Worm (Caenorhabditis elegans) whole organism, L1 larva: ENCODE data around the gene Y49E10.18.
A peak's percentile ranks its signal among the peaks of the same experiment; 100 is the strongest.

ENCODE experiments used
- C04F5.9 ChIP-seq: sonication (generic microtip); optimal IDR thresholded peaks from 2 replicates; lab custom pipeline; 2016; ENCODE audit warnings: missing genetic modification characterization, missing compliant biosample characterization
- F16B12.6 ChIP-seq: fragments of 150-350 bp; optimal IDR thresholded peaks from 2 replicates; lab custom pipeline; 2014; ENCODE audit warnings: missing biosample characterization, missing genetic modification characterization
- aha-1 ChIP-seq: fragments of 150-350 bp; optimal IDR thresholded peaks from 2 replicates; lab custom pipeline; 2014; ENCODE audit warnings: missing biosample characterization, missing genetic modification characterization
- aly-2 ChIP-seq: fragments of 150-350 bp; optimal IDR thresholded peaks from 2 replicates; lab custom pipeline; 2014; ENCODE audit warnings: missing biosample characterization, missing genetic modification characterization
- ceh-8 ChIP-seq: fragments of 200-800 bp; sonication (Bioruptor generic); optimal IDR thresholded peaks from 2 replicates; lab custom pipeline; 2018; ENCODE audit warnings: mild to moderate bottlenecking, missing genetic modification characterization, moderate library complexity, missing compliant biosample characterization
- ceh-88 ChIP-seq: fragments of 200-800 bp; sonication (Bioruptor generic); IDR thresholded peaks from 2 replicates; pipeline ENCODE4 v1.3.6; 2022; ENCODE audit warnings: missing genetic modification characterization, missing compliant biosample characterization
- efl-1 ChIP-seq, 4 experiments: fragments of 150-350 bp; optimal IDR thresholded peaks in 3 of 4; peaks in 1 of 4; 1 replicate in 1 of 4; 2 replicates in 3 of 4; lab custom pipeline; 2014; ENCODE audit warnings: missing biosample characterization in 2 of 4, missing genetic modification characterization in 2 of 4, missing genetic modification reagents in 2 of 4
- elt-2 ChIP-seq: sonication (generic microtip); optimal IDR thresholded peaks from 2 replicates; lab custom pipeline; 2016; ENCODE audit warnings: missing genetic modification characterization, mild to moderate bottlenecking, inconsistent platforms, missing compliant biosample characterization, missing genetic modification reagents
- elt-3 ChIP-seq, 6 experiments: fragments of 150-350 bp in 1 of 6; sonication (generic microtip); optimal IDR thresholded peaks; 2 replicates each; lab custom pipeline; 2017 to 2018; ENCODE audit warnings: missing biosample characterization in 6 of 6, missing genetic modification characterization in 6 of 6, inconsistent platforms in 1 of 6
- ets-5 ChIP-seq: fragments of 200-800 bp; sonication (Bioruptor generic); IDR thresholded peaks from 2 replicates; pipeline ENCODE4 v1.3.6; 2022; ENCODE audit warnings: missing genetic modification characterization, missing compliant biosample characterization
- fkh-10 ChIP-seq: sonication (generic microtip); optimal IDR thresholded peaks from 2 replicates; lab custom pipeline; 2017; ENCODE audit warnings: missing biosample characterization, missing genetic modification reagents, missing genetic modification characterization
- fkh-4 ChIP-seq: sonication (generic microtip); optimal IDR thresholded peaks from 2 replicates; lab custom pipeline; 2016; ENCODE audit warnings: missing compliant biosample characterization, missing genetic modification characterization, borderline replicate concordance
- fkh-8 ChIP-seq: sonication (generic microtip); optimal IDR thresholded peaks from 2 replicates; lab custom pipeline; 2016; ENCODE audit warnings: mild to moderate bottlenecking, missing genetic modification characterization, missing compliant biosample characterization
- hlh-17 ChIP-seq: fragments of 200-800 bp; sonication (Bioruptor generic); optimal IDR thresholded peaks from 2 replicates; lab custom pipeline; 2018; ENCODE audit warnings: missing genetic modification characterization, mild to moderate bottlenecking, missing compliant biosample characterization, moderate library complexity, borderline replicate concordance
- isw-1 ChIP-seq: fragments of 200-800 bp; sonication (Bioruptor generic); IDR thresholded peaks from 2 replicates; pipeline ENCODE4 v1.3.6; 2022; ENCODE audit warnings: missing genetic modification characterization, missing compliant biosample characterization
- lin-13 ChIP-seq: fragments of 150-350 bp; optimal IDR thresholded peaks from 2 replicates; lab custom pipeline; 2014; ENCODE audit warnings: missing biosample characterization, missing genetic modification reagents, missing genetic modification characterization
- lin-14 ChIP-seq: fragments of 200-800 bp; sonication (Bioruptor generic); optimal IDR thresholded peaks from 2 replicates; lab custom pipeline; 2018; ENCODE audit warnings: mild to moderate bottlenecking, missing genetic modification characterization, moderate library complexity, missing compliant biosample characterization
- lin-15B ChIP-seq: fragments of 150-350 bp; sonication (generic microtip); optimal IDR thresholded peaks from 3 replicates; lab custom pipeline; 2014; ENCODE audit warnings: missing biosample characterization, missing genetic modification characterization
- lin-35 ChIP-seq, 2 experiments: fragments of 150-350 bp; optimal IDR thresholded peaks; 2 replicates each; lab custom pipeline; 2014; ENCODE audit warnings: missing biosample characterization in 2 of 2, missing genetic modification characterization in 2 of 2, missing genetic modification reagents in 2 of 2
- lsy-2 ChIP-seq, 2 experiments: fragments of 150-350 bp; optimal IDR thresholded peaks; 2 replicates each; lab custom pipeline; 2014; ENCODE audit warnings: missing biosample characterization in 2 of 2, missing genetic modification characterization in 2 of 2
- mab-9 ChIP-seq: fragments of 200-800 bp; sonication (Bioruptor generic); IDR thresholded peaks from 2 replicates; pipeline ENCODE4 v1.3.6; 2022; ENCODE audit warnings: missing genetic modification reagents, missing genetic modification characterization, missing compliant biosample characterization
- mep-1 ChIP-seq: fragments of 150-350 bp; optimal IDR thresholded peaks from 2 replicates; lab custom pipeline; 2014; ENCODE audit warnings: missing biosample characterization, missing genetic modification characterization
- nhr-19 ChIP-seq: fragments of 200-800 bp; sonication (Bioruptor generic); conservative IDR thresholded peaks from 2 replicates; pipeline ENCODE4 v1.3.6; 2022; ENCODE audit warnings: missing genetic modification characterization, missing compliant biosample characterization
- nhr-20 ChIP-seq: sonication (generic microtip); optimal IDR thresholded peaks from 2 replicates; lab custom pipeline; 2016; ENCODE audit warnings: mild to moderate bottlenecking, missing genetic modification characterization, missing compliant biosample characterization
- nhr-47 ChIP-seq: sonication (generic microtip); optimal IDR thresholded peaks from 2 replicates; lab custom pipeline; 2016; ENCODE audit warnings: mild to moderate bottlenecking, missing genetic modification characterization, moderate library complexity, missing compliant biosample characterization
- nhr-71 ChIP-seq: sonication (generic microtip); optimal IDR thresholded peaks from 2 replicates; lab custom pipeline; 2016; ENCODE audit warnings: mild to moderate bottlenecking, missing genetic modification characterization, moderate library complexity, missing compliant biosample characterization
- nhr-85 ChIP-seq: sonication (generic microtip); peaks from one replicate; lab custom pipeline; 2016; ENCODE audit warnings: missing genetic modification characterization, inconsistent platforms, missing compliant biosample characterization
- nhr-90 ChIP-seq: sonication (generic microtip); optimal IDR thresholded peaks from 2 replicates; lab custom pipeline; 2016; ENCODE audit warnings: mild to moderate bottlenecking, missing genetic modification characterization, missing compliant biosample characterization; ENCODE audit not compliant: poor library complexity
- snpc-4 ChIP-seq: fragments of 150-350 bp; optimal IDR thresholded peaks from 2 replicates; lab custom pipeline; 2014; ENCODE audit warnings: missing biosample characterization, missing genetic modification characterization
- snu-23 ChIP-seq: sonication (generic microtip); optimal IDR thresholded peaks from 2 replicates; lab custom pipeline; 2016; ENCODE audit warnings: missing genetic modification characterization, missing compliant biosample characterization
- sup-37 ChIP-seq: fragments of 200-800 bp; sonication (Bioruptor generic); optimal IDR thresholded peaks from 2 replicates; lab custom pipeline; 2018; ENCODE audit warnings: mild to moderate bottlenecking, missing genetic modification characterization, missing compliant biosample characterization
- tbx-2 ChIP-seq: sonication (generic microtip); optimal IDR thresholded peaks from 2 replicates; lab custom pipeline; 2016; ENCODE audit warnings: missing genetic modification characterization, missing compliant biosample characterization
- unc-30 ChIP-seq: sonication (generic microtip); optimal IDR thresholded peaks from 2 replicates; lab custom pipeline; 2017; ENCODE audit warnings: missing biosample characterization, missing genetic modification characterization
- unc-86 ChIP-seq: sonication (generic microtip); optimal IDR thresholded peaks from 2 replicates; lab custom pipeline; 2016; ENCODE audit warnings: missing genetic modification characterization, missing compliant biosample characterization
- unc-98 ChIP-seq: fragments of 200-800 bp; sonication (Bioruptor generic); IDR thresholded peaks from 2 replicates; pipeline ENCODE4 v1.3.6; 2022; ENCODE audit warnings: missing genetic modification characterization, missing compliant biosample characterization
- vab-15 ChIP-seq: sonication (generic microtip); optimal IDR thresholded peaks from 2 replicates; lab custom pipeline; 2017; ENCODE audit warnings: missing genotype, mild to moderate bottlenecking, missing genetic modification characterization, missing compliant biosample characterization
- zip-4 ChIP-seq: fragments of 200-800 bp; sonication (Bioruptor generic); optimal IDR thresholded peaks from 2 replicates; lab custom pipeline; 2018; ENCODE audit warnings: mild to moderate bottlenecking, missing genetic modification characterization, moderate library complexity, missing compliant biosample characterization
- ztf-11 ChIP-seq, 2 experiments: sonication (generic microtip); optimal IDR thresholded peaks; 2 replicates each; lab custom pipeline; 2016 to 2017; ENCODE audit warnings: missing genetic modification characterization in 2 of 2, missing biosample characterization in 1 of 2, missing compliant biosample characterization in 1 of 2

The Y49E10.18 gene

ce11 chrIII:12445223-12445622 lies 683 bp downstream of the Y49E10.18 start:
- TF ChIP-seq elt-2 (tag; lab: Kevin White, UChicago) (peak; percentile 90), lin-14 (GFP tag; lab: Kevin White, UChicago) (no peak), isw-1 (GFP tag; lab: Robert Waterston, UW) (no peak), lin-35 (GFP tag; optimal IDR thresholded peaks at IDR 0.05; lab: Kevin White, UChicago) (peak in 1 of 2 experiments; percentile 15), nhr-47 (tag; lab: Kevin White, UChicago) (no peak), ets-5 (GFP tag; lab: Robert Waterston, UW) (no peak), efl-1 (optimal IDR thresholded peaks at IDR 0.05; lab: Kevin White, UChicago) (no peak), efl-1 (GFP tag; optimal IDR thresholded peaks at IDR 0.05 in 1 of 2; lab: Kevin White, UChicago) (peak in 1 of 2 experiments; percentile 62)

ce11 chrIII:12443880-12444279 lies 2.0 kb downstream of the Y49E10.18 start:
- TF ChIP-seq snpc-4 (no peak), mab-9 (GFP tag; lab: Robert Waterston, UW) (no peak), zip-4 (no peak), F16B12.6 (tag; lab: Kevin White, UChicago) (no peak), vab-15 (tag; lab: Kevin White, UChicago) (no peak), ztf-11 (tag; optimal IDR thresholded peaks at IDR 0.05; lab: Kevin White, UChicago) (no peak), lin-13 (GFP tag; lab: Kevin White, UChicago) (no peak), ceh-88 (no peak), fkh-4 (tag; lab: Kevin White, UChicago) (no peak), lsy-2 (tag; optimal IDR thresholded peaks at IDR 0.05; lab: Kevin White, UChicago) (no peak), elt-2 (tag; lab: Kevin White, UChicago) (no peak), aha-1 (tag; lab: Kevin White, UChicago) (no peak), lin-15B (tag; lab: Kevin White, UChicago) (no peak), tbx-2 (no peak), hlh-17 (no peak), nhr-71 (tag; lab: Kevin White, UChicago) (no peak)

- TF ChIP-seq elt-3 (tag; optimal IDR thresholded peaks at IDR 0.05; lab: Kevin White, UChicago) (no peak), snu-23 (GFP tag; lab: Kevin White, UChicago) (no peak), nhr-20 (tag; lab: Kevin White, UChicago) (no peak), fkh-8 (tag; lab: Kevin White, UChicago) (no peak), nhr-85 (tag; lab: Kevin White, UChicago) (no peak), mep-1 (no peak), nhr-19 (GFP tag; lab: Robert Waterston, UW) (no peak), fkh-10 (GFP tag; lab: Kevin White, UChicago) (no peak), nhr-71 (tag; lab: Kevin White, UChicago) (no peak), ceh-8 (GFP tag; lab: Kevin White, UChicago) (no peak), sup-37 (GFP tag; lab: Kevin White, UChicago) (no peak), elt-2 (tag; lab: Kevin White, UChicago) (no peak)
Measured at ce11 chrIII:12439056-12439455, 6.8 kb downstream of the Y49E10.18 start.

DNA sequence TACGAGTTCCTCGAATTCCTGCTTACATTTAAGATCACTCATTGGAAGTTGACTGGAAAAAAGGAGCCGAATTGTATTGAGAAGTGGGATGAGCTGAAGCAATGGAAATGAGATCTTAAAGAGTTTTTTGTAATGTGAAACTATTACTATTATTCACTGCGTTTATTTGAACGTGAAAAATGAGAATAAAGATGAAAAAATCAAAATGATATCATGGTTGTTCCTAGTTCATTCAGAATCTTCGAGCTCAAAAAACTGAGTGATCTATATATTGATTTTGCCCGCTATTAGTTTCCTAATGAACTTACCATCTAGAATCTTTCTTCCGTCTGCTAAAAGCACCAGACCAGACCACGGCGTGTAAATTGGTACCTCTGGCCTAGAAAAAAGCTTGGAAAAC lies 8.9 kb downstream of the Y49E10.18 start:
- TF ChIP-seq nhr-90 (tag; lab: Kevin White, UChicago) (no peak), C04F5.9 (no peak), ztf-11 (tag; optimal IDR thresholded peaks at IDR 0.05; lab: Kevin White, UChicago) (no peak), fkh-10 (GFP tag; lab: Kevin White, UChicago) (no peak)

DNA sequence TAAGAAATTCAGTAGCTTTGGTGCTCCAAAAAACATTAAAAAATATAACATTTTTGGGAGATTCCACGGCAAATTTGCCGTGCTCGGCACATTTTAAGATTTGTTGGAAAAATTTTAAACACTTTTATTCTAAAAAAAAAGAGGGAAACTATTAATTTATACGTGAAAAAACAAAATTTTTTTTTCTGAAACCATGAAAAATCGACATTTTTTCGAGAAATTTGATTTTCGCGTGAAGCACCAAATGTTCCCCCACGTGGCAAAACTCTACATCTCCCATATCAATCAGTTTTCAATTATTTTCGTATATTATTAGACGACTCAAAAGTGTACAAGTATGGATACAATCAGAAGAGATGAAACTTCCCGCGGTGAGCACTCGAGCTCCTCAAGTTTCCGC lies 9.7 kb downstream of the Y49E10.18 start, which contains the start of gene fbxa-218:
TSS of gene fbxa-218 (plus strand) at position 301 of the 400 bp plus-strand sequence.
- TF ChIP-seq nhr-85 (tag; lab: Kevin White, UChicago) = peak; percentile 24
- TF ChIP-seq unc-30 = no peak
- TF ChIP-seq fkh-4 (tag; lab: Kevin White, UChicago) = no peak
- no peak for TF ChIP-seq unc-86 (tag; lab: Kevin White, UChicago)
- no peak for TF ChIP-seq unc-98 (GFP tag; lab: Robert Waterston, UW)
- no peak for TF ChIP-seq fkh-8 (tag; lab: Kevin White, UChicago)
- no peak for TF ChIP-seq aly-2 (tag; lab: Kevin White, UChicago)
